Worm (Caenorhabditis elegans) whole organism, L1 larva: ENCODE measurements around the gene lec-3.
A peak's percentile ranks its signal among the peaks of the same experiment; 100 is the strongest.

Experiments used
- C04F5.9 ChIP-seq: sonication (generic microtip); optimal IDR thresholded peaks from 2 replicates; lab custom pipeline; 2016; ENCODE audit warnings: missing genetic modification characterization, missing compliant biosample characterization
- C16A3.4 ChIP-seq: fragments of 150-350 bp; optimal IDR thresholded peaks from 2 replicates; lab custom pipeline; 2014; ENCODE audit warnings: missing biosample characterization, missing genetic modification characterization
- C34B4.2 ChIP-seq: sonication (generic microtip); optimal IDR thresholded peaks from 2 replicates; lab custom pipeline; 2017; ENCODE audit warnings: mild to moderate bottlenecking, missing genetic modification characterization, missing compliant biosample characterization
- Y116A8C.19 ChIP-seq: sonication (generic microtip); optimal IDR thresholded peaks from 2 replicates; lab custom pipeline; 2016; ENCODE audit warnings: missing compliant biosample characterization, missing genetic modification characterization, borderline replicate concordance
- aly-2 ChIP-seq: fragments of 150-350 bp; optimal IDR thresholded peaks from 2 replicates; lab custom pipeline; 2014; ENCODE audit warnings: missing biosample characterization, missing genetic modification characterization
- blmp-1 ChIP-seq: fragments of 150-350 bp; optimal IDR thresholded peaks from 2 replicates; lab custom pipeline; 2014; ENCODE audit warnings: missing biosample characterization, missing genetic modification characterization
- ceh-88 ChIP-seq: fragments of 200-800 bp; sonication (Bioruptor generic); IDR thresholded peaks from 2 replicates; pipeline ENCODE4 v1.3.6; 2022; ENCODE audit warnings: missing genetic modification characterization, missing compliant biosample characterization
- egl-13 ChIP-seq: sonication (generic microtip); optimal IDR thresholded peaks from 2 replicates; lab custom pipeline; 2016; ENCODE audit warnings: missing genotype, missing genetic modification reagents, missing genetic modification characterization, missing compliant biosample characterization
- egl-27 ChIP-seq, 2 experiments: fragments of 150-350 bp in 1 of 2; sonication (generic microtip); optimal IDR thresholded peaks; 3 replicates each; lab custom pipeline; 2017 to 2018; ENCODE audit warnings: missing biosample characterization in 2 of 2, missing genetic modification characterization in 2 of 2, missing genetic modification reagents in 2 of 2
- elt-2 ChIP-seq: sonication (generic microtip); optimal IDR thresholded peaks from 2 replicates; lab custom pipeline; 2016; ENCODE audit warnings: missing genetic modification characterization, mild to moderate bottlenecking, inconsistent platforms, missing compliant biosample characterization, missing genetic modification reagents
- elt-3 ChIP-seq, 6 experiments: fragments of 150-350 bp in 1 of 6; sonication (generic microtip); optimal IDR thresholded peaks; 2 replicates each; lab custom pipeline; 2017 to 2018; ENCODE audit warnings: missing biosample characterization in 6 of 6, missing genetic modification characterization in 6 of 6, inconsistent platforms in 1 of 6
- ets-5 ChIP-seq: fragments of 200-800 bp; sonication (Bioruptor generic); IDR thresholded peaks from 2 replicates; pipeline ENCODE4 v1.3.6; 2022; ENCODE audit warnings: missing genetic modification characterization, missing compliant biosample characterization
- fkh-4 ChIP-seq: sonication (generic microtip); optimal IDR thresholded peaks from 2 replicates; lab custom pipeline; 2016; ENCODE audit warnings: missing compliant biosample characterization, missing genetic modification characterization, borderline replicate concordance
- fkh-8 ChIP-seq: sonication (generic microtip); optimal IDR thresholded peaks from 2 replicates; lab custom pipeline; 2016; ENCODE audit warnings: mild to moderate bottlenecking, missing genetic modification characterization, missing compliant biosample characterization
- grh-1 ChIP-seq: fragments of 200-800 bp; sonication (Bioruptor generic); IDR thresholded peaks from 2 replicates; pipeline ENCODE4 v1.3.6; 2022; ENCODE audit warnings: missing genetic modification reagents, missing genetic modification characterization, missing compliant biosample characterization
- hpl-2 ChIP-seq: fragments of 150-350 bp; optimal IDR thresholded peaks from 2 replicates; lab custom pipeline; 2014; ENCODE audit warnings: missing biosample characterization, missing genetic modification reagents, missing genetic modification characterization
- isw-1 ChIP-seq: fragments of 200-800 bp; sonication (Bioruptor generic); IDR thresholded peaks from 2 replicates; pipeline ENCODE4 v1.3.6; 2022; ENCODE audit warnings: missing genetic modification characterization, missing compliant biosample characterization
- lin-13 ChIP-seq: fragments of 150-350 bp; optimal IDR thresholded peaks from 2 replicates; lab custom pipeline; 2014; ENCODE audit warnings: missing biosample characterization, missing genetic modification reagents, missing genetic modification characterization
- lin-14 ChIP-seq: fragments of 200-800 bp; sonication (Bioruptor generic); optimal IDR thresholded peaks from 2 replicates; lab custom pipeline; 2018; ENCODE audit warnings: mild to moderate bottlenecking, missing genetic modification characterization, moderate library complexity, missing compliant biosample characterization
- lin-15B ChIP-seq: fragments of 150-350 bp; sonication (generic microtip); optimal IDR thresholded peaks from 3 replicates; lab custom pipeline; 2014; ENCODE audit warnings: missing biosample characterization, missing genetic modification characterization
- lin-35 ChIP-seq, 2 experiments: fragments of 150-350 bp; optimal IDR thresholded peaks; 2 replicates each; lab custom pipeline; 2014; ENCODE audit warnings: missing biosample characterization in 2 of 2, missing genetic modification characterization in 2 of 2, missing genetic modification reagents in 2 of 2
- lir-3 ChIP-seq: sonication (generic microtip); optimal IDR thresholded peaks from 2 replicates; lab custom pipeline; 2016; ENCODE audit warnings: mild to moderate bottlenecking, missing genetic modification characterization, moderate library complexity, missing compliant biosample characterization; ENCODE audit not compliant: poor library complexity
- lsy-2 ChIP-seq, 2 experiments: fragments of 150-350 bp; optimal IDR thresholded peaks; 2 replicates each; lab custom pipeline; 2014; ENCODE audit warnings: missing biosample characterization in 2 of 2, missing genetic modification characterization in 2 of 2
- mdl-1 ChIP-seq, 2 experiments: fragments of 150-350 bp; optimal IDR thresholded peaks; 2 replicates each; lab custom pipeline; 2014 to 2017; ENCODE audit warnings: missing biosample characterization in 2 of 2, missing genetic modification characterization in 2 of 2, inconsistent platforms in 1 of 2
- mef-2 ChIP-seq: fragments of 150-350 bp; optimal IDR thresholded peaks from 2 replicates; lab custom pipeline; 2014; ENCODE audit warnings: missing biosample characterization, missing genetic modification characterization
- mep-1 ChIP-seq: fragments of 150-350 bp; optimal IDR thresholded peaks from 2 replicates; lab custom pipeline; 2014; ENCODE audit warnings: missing biosample characterization, missing genetic modification characterization
- nhr-11 ChIP-seq: fragments of 150-350 bp; optimal IDR thresholded peaks from 2 replicates; lab custom pipeline; 2014; ENCODE audit warnings: missing biosample characterization, missing genetic modification characterization
- nhr-12 ChIP-seq: sonication (generic microtip); optimal IDR thresholded peaks from 2 replicates; lab custom pipeline; 2017; ENCODE audit warnings: missing biosample characterization, missing genetic modification characterization
- nhr-19 ChIP-seq: fragments of 200-800 bp; sonication (Bioruptor generic); conservative IDR thresholded peaks from 2 replicates; pipeline ENCODE4 v1.3.6; 2022; ENCODE audit warnings: missing genetic modification characterization, missing compliant biosample characterization
- nhr-47 ChIP-seq: sonication (generic microtip); optimal IDR thresholded peaks from 2 replicates; lab custom pipeline; 2016; ENCODE audit warnings: mild to moderate bottlenecking, missing genetic modification characterization, moderate library complexity, missing compliant biosample characterization
- nhr-71 ChIP-seq: sonication (generic microtip); optimal IDR thresholded peaks from 2 replicates; lab custom pipeline; 2016; ENCODE audit warnings: mild to moderate bottlenecking, missing genetic modification characterization, moderate library complexity, missing compliant biosample characterization
- nhr-77 ChIP-seq: fragments of 150-350 bp; optimal IDR thresholded peaks from 2 replicates; lab custom pipeline; 2014; ENCODE audit warnings: missing biosample characterization, missing genetic modification characterization
- nhr-85 ChIP-seq: sonication (generic microtip); peaks from one replicate; lab custom pipeline; 2016; ENCODE audit warnings: missing genetic modification characterization, inconsistent platforms, missing compliant biosample characterization
- pqm-1 ChIP-seq: sonication (generic microtip); optimal IDR thresholded peaks from 3 replicates; lab custom pipeline; 2017; ENCODE audit warnings: missing biosample characterization, missing genetic modification characterization
- rnt-1 ChIP-seq: sonication (generic microtip); optimal IDR thresholded peaks from 2 replicates; lab custom pipeline; 2016; ENCODE audit warnings: mild to moderate bottlenecking, missing genetic modification characterization, moderate library complexity, missing compliant biosample characterization
- snpc-4 ChIP-seq: fragments of 150-350 bp; optimal IDR thresholded peaks from 2 replicates; lab custom pipeline; 2014; ENCODE audit warnings: missing biosample characterization, missing genetic modification characterization
- snu-23 ChIP-seq: sonication (generic microtip); optimal IDR thresholded peaks from 2 replicates; lab custom pipeline; 2016; ENCODE audit warnings: missing genetic modification characterization, missing compliant biosample characterization
- sox-4 ChIP-seq: sonication (generic microtip); optimal IDR thresholded peaks from 2 replicates; lab custom pipeline; 2016; ENCODE audit warnings: missing genetic modification characterization, missing compliant biosample characterization
- swsn-7 ChIP-seq: sonication (generic microtip); optimal IDR thresholded peaks from 2 replicates; lab custom pipeline; 2016; ENCODE audit warnings: missing genetic modification characterization, missing compliant biosample characterization
- tbx-2 ChIP-seq: sonication (generic microtip); optimal IDR thresholded peaks from 2 replicates; lab custom pipeline; 2016; ENCODE audit warnings: missing genetic modification characterization, missing compliant biosample characterization
- unc-130 ChIP-seq: fragments of 150-350 bp; optimal IDR thresholded peaks from 2 replicates; lab custom pipeline; 2017; ENCODE audit warnings: missing biosample characterization, missing genetic modification characterization, inconsistent platforms
- xbp-1 ChIP-seq: sonication (generic microtip); optimal IDR thresholded peaks from 2 replicates; lab custom pipeline; 2016; ENCODE audit warnings: missing genetic modification characterization, missing compliant biosample characterization
- zag-1 ChIP-seq: fragments of 150-350 bp; optimal IDR thresholded peaks from 2 replicates; lab custom pipeline; 2014; ENCODE audit warnings: missing biosample characterization, missing genetic modification characterization
- zip-4 ChIP-seq: fragments of 200-800 bp; sonication (Bioruptor generic); optimal IDR thresholded peaks from 2 replicates; lab custom pipeline; 2018; ENCODE audit warnings: mild to moderate bottlenecking, missing genetic modification characterization, moderate library complexity, missing compliant biosample characterization
- ztf-11 ChIP-seq, 2 experiments: sonication (generic microtip); optimal IDR thresholded peaks; 2 replicates each; lab custom pipeline; 2016 to 2017; ENCODE audit warnings: missing genetic modification characterization in 2 of 2, missing biosample characterization in 1 of 2, missing compliant biosample characterization in 1 of 2
- ztf-4 ChIP-seq: fragments of 150-350 bp; optimal IDR thresholded peaks from 2 replicates; lab custom pipeline; 2014; ENCODE audit warnings: missing biosample characterization, missing genetic modification characterization

The lec-3 gene

ce11 chrII:9984866-9985336 is 6.0 kb upstream of the lec-3 start (continued):
- peak; percentile 38; the same call in 1 of the 2 replicates for TF ChIP-seq grh-1
- TF ChIP-seq nhr-19 (GFP tag; lab: Robert Waterston, UW) = peak; percentile 56
- no peak for TF ChIP-seq aly-2 (tag; lab: Kevin White, UChicago)
- peak; percentile 4 for TF ChIP-seq snpc-4 (tag; lab: Kevin White, UChicago)
- peak; percentile 67 for TF ChIP-seq nhr-47 (tag; lab: Kevin White, UChicago)
- TF ChIP-seq ztf-4 (tag; lab: Kevin White, UChicago) = peak; percentile 15
- TF ChIP-seq lin-13 (GFP tag; lab: Kevin White, UChicago) = peak; percentile 33
- TF ChIP-seq elt-2 (tag; lab: Kevin White, UChicago) = no peak
- TF ChIP-seq zip-4 = peak; percentile 6
- TF ChIP-seq xbp-1 (tag; lab: Kevin White, UChicago) = peak; percentile 60
- TF ChIP-seq mep-1 (tag; lab: Kevin White, UChicago) = peak; percentile 55
- TF ChIP-seq lir-3 = peak; percentile 8
- TF ChIP-seq ztf-11 (tag; optimal IDR thresholded peaks at IDR 0.05; lab: Kevin White, UChicago) = peak in 1 of 2 experiments; percentile 1
- TF ChIP-seq mef-2 (tag; lab: Kevin White, UChicago) = no peak
- peak; percentile 82 for TF ChIP-seq blmp-1 (tag; lab: Kevin White, UChicago)
- no peak for TF ChIP-seq Y116A8C.19 (tag; lab: Kevin White, UChicago)
- TF ChIP-seq lin-35 (GFP tag; optimal IDR thresholded peaks at IDR 0.05; lab: Kevin White, UChicago) = peak in 1 of 2 experiments; percentile 61
- TF ChIP-seq lsy-2 (tag; optimal IDR thresholded peaks at IDR 0.05; lab: Kevin White, UChicago) = peak; percentile 50 to 74
- TF ChIP-seq nhr-71 (tag; lab: Kevin White, UChicago) = peak; percentile 85
- TF ChIP-seq fkh-8 (tag; lab: Kevin White, UChicago) = peak; percentile 66
- peak; percentile 53 for TF ChIP-seq nhr-77 (tag; lab: Kevin White, UChicago)
- peak; percentile 80 for TF ChIP-seq tbx-2 (tag; lab: Kevin White, UChicago)
- TF ChIP-seq unc-130 (tag; lab: Kevin White, UChicago) = peak; percentile 28
- TF ChIP-seq egl-13 (tag; lab: Kevin White, UChicago) = peak; percentile 84
- TF ChIP-seq hpl-2 (GFP tag; lab: Kevin White, UChicago) = no peak
- peak; percentile 85 for TF ChIP-seq nhr-11 (tag; lab: Kevin White, UChicago)
- peak; percentile 67 for TF ChIP-seq snu-23
- TF ChIP-seq egl-27 (tag; optimal IDR thresholded peaks at IDR 0.05; lab: Kevin White, UChicago) = peak; percentile 32 to 43
- TF ChIP-seq ceh-88 (GFP tag; lab: Robert Waterston, UW) = peak; percentile 14; the same call in 1 of the 2 replicates
- peak; percentile 22 for TF ChIP-seq lin-15B (tag; lab: Kevin White, UChicago)

- TF ChIP-seq mef-2 (tag; lab: Kevin White, UChicago) = no peak
- TF ChIP-seq swsn-7 (tag; lab: Kevin White, UChicago) = no peak
- TF ChIP-seq nhr-85 (tag; lab: Kevin White, UChicago) = peak; percentile 82
- no peak for TF ChIP-seq nhr-11 (tag; lab: Kevin White, UChicago)
- TF ChIP-seq snpc-4 (tag; lab: Kevin White, UChicago) = no peak
- peak; percentile 11 for TF ChIP-seq tbx-2 (tag; lab: Kevin White, UChicago)
- no peak for TF ChIP-seq lin-15B (tag; lab: Kevin White, UChicago)
- TF ChIP-seq C16A3.4 (tag; lab: Kevin White, UChicago) = no peak
- no peak for TF ChIP-seq pqm-1 (tag; lab: Kevin White, UChicago)
- no peak for TF ChIP-seq C04F5.9 (tag; lab: Kevin White, UChicago)
- no peak for TF ChIP-seq egl-27 (tag; optimal IDR thresholded peaks at IDR 0.05; lab: Kevin White, UChicago)
- no peak for TF ChIP-seq zag-1 (tag; lab: Kevin White, UChicago)
- no peak for TF ChIP-seq lir-3
- peak in 2 of 6 experiments; percentile 22 to 41 for TF ChIP-seq elt-3 (tag; optimal IDR thresholded peaks at IDR 0.05; lab: Kevin White, UChicago)
- TF ChIP-seq nhr-19 (GFP tag; lab: Robert Waterston, UW) = peak; percentile 27; the same call in 1 of the 2 replicates
- no peak for TF ChIP-seq ztf-4 (tag; lab: Kevin White, UChicago)
- TF ChIP-seq lin-14 = peak; percentile 45
- TF ChIP-seq nhr-71 (tag; lab: Kevin White, UChicago) = peak; percentile 18
- peak in 1 of 2 experiments; percentile 39 for TF ChIP-seq ztf-11 (tag; optimal IDR thresholded peaks at IDR 0.05; lab: Kevin White, UChicago)
- peak; percentile 96 for TF ChIP-seq fkh-4 (tag; lab: Kevin White, UChicago)
- TF ChIP-seq lsy-2 (tag; optimal IDR thresholded peaks at IDR 0.05; lab: Kevin White, UChicago) = no peak
- no peak for TF ChIP-seq sox-4 (tag; lab: Kevin White, UChicago)
- no peak for TF ChIP-seq nhr-12 (tag; lab: Kevin White, UChicago)
- peak; percentile 34 for TF ChIP-seq rnt-1 (tag; lab: Kevin White, UChicago)
- no peak for TF ChIP-seq lin-35 (GFP tag; optimal IDR thresholded peaks at IDR 0.05; lab: Kevin White, UChicago)
- TF ChIP-seq isw-1 (GFP tag; lab: Robert Waterston, UW) = no peak
- TF ChIP-seq ets-5 = no peak
- no peak for TF ChIP-seq mdl-1 (tag; optimal IDR thresholded peaks at IDR 0.05; lab: Kevin White, UChicago)
- TF ChIP-seq C34B4.2 (tag; lab: Kevin White, UChicago) = no peak
- peak; percentile 2 for TF ChIP-seq blmp-1 (tag; lab: Kevin White, UChicago)
- TF ChIP-seq zip-4 = no peak
Measured at ce11 chrII:9986635-9987575, 4.0 kb upstream of the lec-3 start.
